Fruit fly (Drosophila melanogaster) whole organism, embryonic: Measurements from ENCODE around the gene CG16903.

Experiments used
- Awh ChIP-seq: fragments of 200-800 bp; sonication (Bioruptor generic); IDR thresholded peaks from 2 replicates; pipeline ENCODE4, ENCODE4 v1.3.6; 2022; ENCODE audit warnings: missing biosample characterization, missing genetic modification characterization
- Bdp1 ChIP-seq: fragments of 200-800 bp; sonication (Bioruptor generic); optimal IDR thresholded peaks from 3 replicates; lab custom pipeline; 2016; ENCODE audit warnings: missing biosample characterization, missing genetic modification characterization
- Bteb2 ChIP-seq: fragments of 200-800 bp; sonication (Bioruptor generic); optimal IDR thresholded peaks from 2 replicates; lab custom pipeline; 2016; ENCODE audit warnings: missing biosample characterization, missing genetic modification characterization
- CG10209 ChIP-seq: fragments of 200-800 bp; sonication (Bioruptor generic); optimal IDR thresholded peaks from 3 replicates; lab custom pipeline; 2017; ENCODE audit warnings: missing biosample characterization, mild to moderate bottlenecking, missing genetic modification characterization, missing genetic modification reagents
- CG13894 ChIP-seq: fragments of 200-800 bp; sonication (Bioruptor generic); optimal IDR thresholded peaks from 3 replicates; lab custom pipeline; 2018; ENCODE audit warnings: missing biosample characterization, mild to moderate bottlenecking, missing genetic modification characterization, moderate library complexity
- CG1529 ChIP-seq: fragments of 200-800 bp; sonication (Bioruptor generic); optimal IDR thresholded peaks from 3 replicates; lab custom pipeline; 2018; ENCODE audit warnings: missing biosample characterization, missing genetic modification characterization
- CG18011 ChIP-seq: fragments of 200-800 bp; sonication (Bioruptor generic); optimal IDR thresholded peaks from 2 replicates; lab custom pipeline; 2017; ENCODE audit warnings: missing biosample characterization, missing genetic modification characterization, mild to moderate bottlenecking, moderate library complexity, missing genotype
- CG18764 ChIP-seq: fragments of 200-800 bp; sonication (Bioruptor generic); optimal IDR thresholded peaks from 3 replicates; lab custom pipeline; 2016; ENCODE audit warnings: missing biosample characterization, missing genetic modification characterization
- CG33213 ChIP-seq: fragments of 200-800 bp; sonication (Bioruptor generic); optimal IDR thresholded peaks from 3 replicates; lab custom pipeline; 2016; ENCODE audit warnings: missing biosample characterization, missing genetic modification characterization
- CG3838 ChIP-seq: fragments of 200-800 bp; sonication (Bioruptor generic); optimal IDR thresholded peaks from 3 replicates; lab custom pipeline; 2016; ENCODE audit warnings: missing biosample characterization, missing genetic modification characterization
- CG4282 ChIP-seq: fragments of 200-800 bp; sonication (Bioruptor generic); optimal IDR thresholded peaks from 2 replicates; lab custom pipeline; 2016; ENCODE audit warnings: missing biosample characterization, missing genetic modification characterization
- CG4404 ChIP-seq: fragments of 200-800 bp; sonication (Bioruptor generic); IDR thresholded peaks from 2 replicates; pipeline ENCODE4 v1.3.6; 2022; ENCODE audit warnings: missing biosample characterization, missing genetic modification characterization
- CG7357 ChIP-seq: fragments of 200-800 bp; sonication (Bioruptor generic); IDR thresholded peaks from 3 replicates; pipeline ENCODE4 v1.3.6; 2022; ENCODE audit warnings: missing biosample characterization, missing genetic modification characterization
- CG7928 ChIP-seq: fragments of 200-800 bp; sonication (Bioruptor generic); optimal IDR thresholded peaks from 2 replicates; lab custom pipeline; 2017; ENCODE audit warnings: missing biosample characterization, mild to moderate bottlenecking, missing genetic modification characterization
- CG7987 ChIP-seq: fragments of 200-800 bp; sonication (Bioruptor generic); optimal IDR thresholded peaks from 2 replicates; lab custom pipeline; 2018; ENCODE audit warnings: missing biosample characterization, mild to moderate bottlenecking, missing genetic modification characterization, moderate library complexity
- CG8944 ChIP-seq: fragments of 200-800 bp; sonication (Bioruptor generic); optimal IDR thresholded peaks from 3 replicates; lab custom pipeline; 2016; ENCODE audit warnings: missing biosample characterization, missing genetic modification characterization
- CG9215 ChIP-seq: fragments of 200-800 bp; sonication (Bioruptor generic); IDR thresholded peaks from 2 replicates; pipeline ENCODE4 v1.3.6; 2022; ENCODE audit warnings: missing biosample characterization, missing genetic modification characterization
- CG9609 ChIP-seq: fragments of 200-800 bp; sonication (Bioruptor generic); optimal IDR thresholded peaks from 3 replicates; lab custom pipeline; 2016; ENCODE audit warnings: missing biosample characterization, missing genetic modification characterization
- Dip3 ChIP-seq: fragments of 200-800 bp; sonication (Bioruptor generic); optimal IDR thresholded peaks from 3 replicates; lab custom pipeline; 2016; ENCODE audit warnings: missing biosample characterization, missing genetic modification characterization
- E2f2 ChIP-seq: fragments of 200-800 bp; sonication (Bioruptor generic); IDR thresholded peaks from 2 replicates; pipeline ENCODE4 v1.3.6; 2022; ENCODE audit warnings: missing biosample characterization, missing genetic modification characterization
- Fer3 ChIP-seq: fragments of 200-800 bp; sonication (Bioruptor generic); optimal IDR thresholded peaks from 2 replicates; lab custom pipeline; 2018; ENCODE audit warnings: missing biosample characterization, mild to moderate bottlenecking, missing genetic modification characterization, moderate library complexity
- HLH3B ChIP-seq: fragments of 200-800 bp; sonication (Bioruptor generic); IDR thresholded peaks from 2 replicates; pipeline ENCODE4 v1.3.6; 2022; ENCODE audit warnings: missing biosample characterization, missing genetic modification characterization
- Hr39 ChIP-seq: fragments of >200 bp; optimal IDR thresholded peaks from 2 replicates; lab custom pipeline; 2017
- Kr ChIP-seq: fragments of 200-800 bp; sonication (Bioruptor generic); optimal IDR thresholded peaks from 2 replicates; lab custom pipeline; 2017; ENCODE audit warnings: missing biosample characterization, mild to moderate bottlenecking, missing genetic modification characterization
- Lim3 ChIP-seq: fragments of 200-800 bp; sonication (Bioruptor generic); IDR thresholded peaks from 2 replicates; pipeline ENCODE4 v1.3.6; 2022; ENCODE audit warnings: missing biosample characterization, missing genetic modification characterization
- Max ChIP-seq: fragments of 200-800 bp; sonication (Bioruptor generic); optimal IDR thresholded peaks from 2 replicates; lab custom pipeline; 2016; ENCODE audit warnings: missing biosample characterization, mild to moderate bottlenecking, missing genetic modification characterization
- Meics ChIP-seq: fragments of 200-800 bp; sonication (Bioruptor generic); optimal IDR thresholded peaks from 2 replicates; lab custom pipeline; 2017; ENCODE audit warnings: missing biosample characterization, mild to moderate bottlenecking, missing genetic modification characterization
- Mes4 ChIP-seq: fragments of 200-800 bp; sonication (Bioruptor generic); optimal IDR thresholded peaks from 2 replicates; lab custom pipeline; 2016; ENCODE audit warnings: missing biosample characterization, missing genetic modification characterization
- Neu2 ChIP-seq: fragments of 200-800 bp; sonication (Bioruptor generic); optimal IDR thresholded peaks from 3 replicates; lab custom pipeline; 2016; ENCODE audit warnings: missing biosample characterization, missing genetic modification characterization, borderline replicate concordance
- NfI ChIP-seq: fragments of 200-800 bp; sonication (Bioruptor generic); optimal IDR thresholded peaks from 3 replicates; lab custom pipeline; 2018; ENCODE audit warnings: missing biosample characterization, mild to moderate bottlenecking, missing genetic modification characterization, moderate library complexity
- Oli ChIP-seq: fragments of 200-800 bp; sonication (Bioruptor generic); optimal IDR thresholded peaks from 2 replicates; lab custom pipeline; 2018; ENCODE audit warnings: missing biosample characterization, mild to moderate bottlenecking, missing genetic modification characterization, moderate library complexity
- Opbp ChIP-seq: fragments of 200-800 bp; sonication (Bioruptor generic); IDR thresholded peaks from 3 replicates; pipeline ENCODE4 v1.3.6; 2022; ENCODE audit warnings: missing biosample characterization, missing genetic modification characterization; ENCODE audit not compliant: partially characterized antibody
- Rx ChIP-seq: fragments of 200-800 bp; sonication (Bioruptor generic); IDR thresholded peaks from 2 replicates; pipeline ENCODE4 v1.3.6; 2022; ENCODE audit warnings: missing biosample characterization, missing genetic modification characterization
- Six4 ChIP-seq: fragments of 200-800 bp; sonication (Bioruptor generic); optimal IDR thresholded peaks from 2 replicates; lab custom pipeline; 2016; ENCODE audit warnings: missing biosample characterization, missing genetic modification characterization
- Sox100B ChIP-seq: fragments of 200-800 bp; sonication (Bioruptor generic); optimal IDR thresholded peaks from 3 replicates; lab custom pipeline; 2018; ENCODE audit warnings: missing biosample characterization, mild to moderate bottlenecking, missing genetic modification characterization
- Sox102F ChIP-seq: fragments of 200-800 bp; sonication (Bioruptor generic); optimal IDR thresholded peaks from 2 replicates; lab custom pipeline; 2018; ENCODE audit warnings: missing biosample characterization, mild to moderate bottlenecking, missing genetic modification characterization, moderate library complexity
- Sry-δ ChIP-seq: fragments of 200-800 bp; sonication (Bioruptor generic); optimal IDR thresholded peaks from 2 replicates; lab custom pipeline; 2016; ENCODE audit warnings: missing biosample characterization, missing genetic modification characterization
- Trl ChIP-seq, 3 experiments: fragments of >200 bp in 2 of 3; fragments of 200-800 bp in 1 of 3; sonication (Bioruptor generic) in 1 of 3; optimal IDR thresholded peaks; 2 replicates in 1 of 3; 3 replicates in 2 of 3; lab custom pipeline; 2016 to 2017; ENCODE audit warnings: missing biosample characterization in 1 of 3, missing genetic modification characterization in 1 of 3
- amos ChIP-seq: fragments of 200-800 bp; sonication (Bioruptor generic); IDR thresholded peaks from 2 replicates; pipeline ENCODE4 v1.3.6; 2022; ENCODE audit warnings: missing biosample characterization, missing genetic modification characterization; ENCODE audit not compliant: partially characterized antibody
- cato ChIP-seq: fragments of 200-800 bp; sonication (Bioruptor generic); optimal IDR thresholded peaks from 2 replicates; lab custom pipeline; 2016; ENCODE audit warnings: missing biosample characterization, missing genetic modification characterization, borderline replicate concordance
- chm ChIP-seq: fragments of 200-800 bp; sonication (Bioruptor generic); IDR thresholded peaks from 2 replicates; pipeline ENCODE4 v1.3.6; 2022; ENCODE audit warnings: missing biosample characterization, missing genetic modification characterization
- danr ChIP-seq: fragments of 200-800 bp; sonication (Bioruptor generic); IDR thresholded peaks from 2 replicates; pipeline ENCODE4 v1.3.6; 2022; ENCODE audit warnings: missing biosample characterization, missing genetic modification characterization
- dysf ChIP-seq: fragments of 200-800 bp; sonication (Bioruptor generic); IDR thresholded peaks from 3 replicates; pipeline ENCODE4 v1.3.6; 2022; ENCODE audit warnings: missing biosample characterization, missing genetic modification characterization
- gcm2 ChIP-seq: fragments of 200-800 bp; sonication (Bioruptor generic); optimal IDR thresholded peaks from 2 replicates; lab custom pipeline; 2016; ENCODE audit warnings: missing biosample characterization, missing genetic modification characterization
- grau ChIP-seq: fragments of 200-800 bp; optimal IDR thresholded peaks from 3 replicates; lab custom pipeline; 2019; ENCODE audit warnings: missing biosample characterization, mild to moderate bottlenecking, missing genetic modification characterization, moderate library complexity
- gsb ChIP-seq: fragments of 200-800 bp; sonication (Bioruptor generic); IDR thresholded peaks from 2 replicates; pipeline ENCODE4 v1.3.6; 2022; ENCODE audit warnings: missing biosample characterization, missing genetic modification characterization
- inv ChIP-seq: fragments of 200-800 bp; sonication (Bioruptor generic); IDR thresholded peaks from 2 replicates; pipeline ENCODE4 v1.3.6; 2022; ENCODE audit warnings: missing biosample characterization, missing genetic modification characterization; ENCODE audit not compliant: partially characterized antibody
- knrl ChIP-seq: fragments of 200-800 bp; sonication (Bioruptor generic); IDR thresholded peaks from 3 replicates; pipeline ENCODE4 v1.3.6; 2022; ENCODE audit warnings: missing biosample characterization, missing genetic modification characterization; ENCODE audit not compliant: partially characterized antibody
- oc ChIP-seq: fragments of 200-800 bp; sonication (Bioruptor generic); optimal IDR thresholded peaks from 2 replicates; lab custom pipeline; 2018; ENCODE audit warnings: missing biosample characterization, mild to moderate bottlenecking, missing genetic modification characterization, moderate library complexity
- onecut ChIP-seq: fragments of 200-800 bp; sonication (Bioruptor generic); IDR thresholded peaks from 2 replicates; pipeline ENCODE4 v1.3.6; 2022; ENCODE audit warnings: missing biosample characterization, missing genetic modification characterization
- pfk ChIP-seq: fragments of 200-800 bp; sonication (Bioruptor generic); optimal IDR thresholded peaks from 2 replicates; lab custom pipeline; 2018; ENCODE audit warnings: missing biosample characterization, mild to moderate bottlenecking, missing genetic modification characterization, moderate library complexity
- pita ChIP-seq: fragments of 200-800 bp; sonication (Bioruptor generic); optimal IDR thresholded peaks from 2 replicates; lab custom pipeline; 2017; ENCODE audit warnings: missing biosample characterization, mild to moderate bottlenecking, missing genetic modification characterization

CG16903 gene

dm6 chrX:2061119-2061518, 19.1 kb downstream of the CG16903 start (continued):
- TF ChIP-seq CG1529 (GFP tag; lab: Kevin White, UChicago), result peak; percentile 42
- TF ChIP-seq Oli (tag; lab: Kevin White, UChicago), result peak; percentile 21
- TF ChIP-seq onecut, result peak; percentile 99
- TF ChIP-seq danr, result no peak
- TF ChIP-seq Kr (GFP tag; lab: Kevin White, UChicago), result no peak
- TF ChIP-seq Mes4 (GFP tag; lab: Kevin White, UChicago), result peak; percentile 18
- no peak for TF ChIP-seq HLH3B (GFP tag; lab: Robert Waterston, UW)
- no peak for TF ChIP-seq CG4282 (GFP tag; lab: Kevin White, UChicago)
- no peak for TF ChIP-seq Rx (GFP tag; lab: Robert Waterston, UW)
- TF ChIP-seq Hr39 (lab: Kevin White, UChicago), result no peak
- no peak for TF ChIP-seq pfk (GFP tag; lab: Kevin White, UChicago)
- TF ChIP-seq knrl (GFP tag; lab: Robert Waterston, UW), result no peak
- peak; percentile 40 for TF ChIP-seq Meics
- no peak for TF ChIP-seq Max (GFP tag; lab: Kevin White, UChicago)
- TF ChIP-seq CG18764 (GFP tag; lab: Kevin White, UChicago), result no peak
- TF ChIP-seq Sox100B, result no peak
- TF ChIP-seq CG8944 (GFP tag; lab: Kevin White, UChicago), result no peak
- TF ChIP-seq CG9215, result no peak
- no peak for TF ChIP-seq Trl (optimal IDR thresholded peaks at IDR 0.05; lab: Kevin White, UChicago)
- peak; percentile 17 for TF ChIP-seq Trl (GFP tag; optimal IDR thresholded peaks at IDR 0.05; lab: Kevin White, UChicago)
- TF ChIP-seq grau (tag; lab: Kevin White, UChicago), result peak; percentile 42
- no peak for TF ChIP-seq CG9609 (GFP tag; lab: Kevin White, UChicago)
- TF ChIP-seq Bdp1, result no peak
- TF ChIP-seq CG18011 (GFP tag; lab: Kevin White, UChicago), result no peak
- no peak for TF ChIP-seq gsb (GFP tag; lab: Robert Waterston, UW)
- TF ChIP-seq Sry-δ (GFP tag; lab: Kevin White, UChicago), result peak; percentile 20
- no peak for TF ChIP-seq E2f2 (GFP tag; lab: Robert Waterston, UW)
- no peak for TF ChIP-seq pita (GFP tag; lab: Kevin White, UChicago)
- no peak for TF ChIP-seq Dip3 (GFP tag; lab: Kevin White, UChicago)
- TF ChIP-seq Lim3 (GFP tag; lab: Robert Waterston, UW), result no peak
- peak; percentile 32 for TF ChIP-seq Fer3 (tag; lab: Kevin White, UChicago)
- no peak for TF ChIP-seq CG33213 (GFP tag; lab: Kevin White, UChicago)
- TF ChIP-seq Awh (GFP tag; lab: Robert Waterston, UW), result no peak
- TF ChIP-seq oc (tag; lab: Kevin White, UChicago), result no peak
- no peak for TF ChIP-seq Neu2 (GFP tag; lab: Kevin White, UChicago)
- no peak for TF ChIP-seq CG3838 (GFP tag; lab: Kevin White, UChicago)
- TF ChIP-seq dysf, result no peak
- TF ChIP-seq Bteb2 (GFP tag; lab: Kevin White, UChicago), result no peak
- TF ChIP-seq CG4404, result no peak
- TF ChIP-seq cato, result no peak
- TF ChIP-seq chm (GFP tag; lab: Robert Waterston, UW), result no peak
- TF ChIP-seq CG7928 (GFP tag; lab: Kevin White, UChicago), result no peak
- TF ChIP-seq CG13894, result no peak
- peak; percentile 16 for TF ChIP-seq CG7987 (GFP tag; lab: Kevin White, UChicago)
- no peak for TF ChIP-seq amos (GFP tag; lab: Robert Waterston, UW)
- TF ChIP-seq CG7357, result no peak
- peak; percentile 2 for TF ChIP-seq Six4
- TF ChIP-seq Opbp (GFP tag; lab: Robert Waterston, UW), result no peak
- TF ChIP-seq CG10209, result peak; percentile 35
- peak; percentile 54 for TF ChIP-seq NfI (GFP tag; lab: Kevin White, UChicago)
- peak; percentile 20 for TF ChIP-seq Sox102F (GFP tag; lab: Kevin White, UChicago)
- no peak for TF ChIP-seq inv (GFP tag; lab: Robert Waterston, UW)
- no peak for TF ChIP-seq gcm2 (GFP tag; lab: Kevin White, UChicago)
